Fruit fly (Drosophila melanogaster) S2 (cell line): ENCODE data around the gene CG31464.

Experiments used
- CG8478 ChIP-seq: fragments of >200 bp; optimal IDR thresholded peaks from 2 replicates; lab custom pipeline; 2018
- CTCF ChIP-seq, 2 experiments: fragments of >200 bp; optimal IDR thresholded peaks; 2 replicates each; lab custom pipeline; 2018

CG31464 gene

DNA sequence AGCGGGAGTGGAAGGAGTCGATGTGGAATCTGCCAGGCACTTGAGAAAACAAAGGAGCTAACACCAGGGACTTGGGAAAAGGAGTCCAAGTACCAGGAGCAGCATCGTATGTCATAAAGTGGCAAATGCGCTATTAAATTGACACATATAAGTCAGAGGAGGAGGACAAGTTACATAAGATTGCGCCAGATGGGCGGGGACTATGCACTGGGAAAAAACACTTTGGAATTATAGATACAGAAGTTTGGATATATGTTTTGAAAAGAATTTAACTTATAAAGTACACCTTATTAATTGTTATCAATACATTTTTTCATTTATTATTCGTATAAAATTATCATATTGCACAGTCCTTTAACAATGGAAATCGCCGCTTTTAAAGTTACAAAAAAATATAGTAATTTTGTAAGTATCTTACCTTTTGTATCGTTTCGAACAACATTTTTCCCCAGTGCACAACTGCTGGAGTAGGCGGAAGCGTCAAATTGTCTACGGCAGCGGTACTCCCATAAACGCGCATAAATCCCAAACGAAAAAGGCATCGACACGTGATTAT is 45.0 kb downstream of the CG31464 start:
- TF ChIP-seq CTCF (optimal IDR thresholded peaks at IDR 0.05; lab: Kevin White, UChicago), result no peak
- TF ChIP-seq CG8478 (lab: Kevin White, UChicago), result no peak

DNA sequence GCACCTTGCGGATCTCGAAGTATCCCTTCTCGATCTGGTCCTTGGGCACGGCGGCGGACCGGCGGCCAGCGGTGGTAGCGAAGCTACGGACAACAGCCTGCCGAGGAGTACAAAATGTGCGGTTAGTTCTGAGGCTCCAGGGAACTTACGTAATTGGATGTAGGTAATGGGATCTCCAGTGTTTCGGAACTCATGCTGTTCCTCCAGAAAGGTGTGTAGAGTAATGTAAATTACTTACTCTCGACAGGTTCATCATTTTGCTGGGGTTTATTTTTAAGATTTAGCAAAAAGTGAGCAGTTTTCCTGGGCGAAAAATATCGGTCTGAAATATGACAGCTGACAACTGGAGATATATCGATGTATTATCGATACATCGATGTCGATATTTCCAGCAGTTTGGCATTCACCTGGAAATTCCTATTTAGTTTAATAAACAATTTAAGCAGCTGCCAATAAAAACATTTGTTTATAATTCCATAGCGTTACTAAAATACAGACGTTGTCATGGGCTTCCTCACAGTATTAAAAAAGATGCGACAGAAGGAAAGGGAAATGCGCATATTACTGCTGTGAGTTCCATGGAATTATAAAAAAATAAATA is 49.7 kb downstream of the CG31464 start, which contains the start of the genes COX7A and Arl2:
Gene COX7A, minus strand, starts transcription at position 369 of the 601 bp plus-strand sequence.
Gene Arl2, plus strand, starts transcription at position 426 of the 601 bp plus-strand sequence.
- no peak for TF ChIP-seq CG8478 (lab: Kevin White, UChicago)
- peak in 1 of 2 experiments; percentile 16 for TF ChIP-seq CTCF (optimal IDR thresholded peaks at IDR 0.05; lab: Kevin White, UChicago)
